Worm (Caenorhabditis elegans) whole organism, young adult: ENCODE results near the gene W03B1.3.

ENCODE experiments used
- B0019.2 ChIP-seq: fragments of 200-800 bp; sonication (Bioruptor generic); conservative IDR thresholded peaks from 2 replicates; pipeline ENCODE4 v1.3.6; 2022; ENCODE audit warnings: missing genetic modification reagents, missing genetic modification characterization, missing compliant biosample characterization
- B0035.1 ChIP-seq: sonication (generic microtip); optimal IDR thresholded peaks from 2 replicates; lab custom pipeline; 2016; ENCODE audit warnings: missing genetic modification characterization, mild to moderate bottlenecking, missing compliant biosample characterization, missing genotype, missing genetic modification reagents
- B0261.1 ChIP-seq: sonication (generic microtip); optimal IDR thresholded peaks from 2 replicates; lab custom pipeline; 2016; ENCODE audit warnings: mild to moderate bottlenecking, missing genetic modification characterization, moderate library complexity, missing compliant biosample characterization
- C06A6.2 ChIP-seq: fragments of 200-800 bp; sonication (Bioruptor generic); conservative IDR thresholded peaks from 2 replicates; pipeline ENCODE4 v1.3.6; 2022; ENCODE audit warnings: missing genetic modification characterization, missing compliant biosample characterization
- F10E7.11 ChIP-seq: sonication (generic microtip); optimal IDR thresholded peaks from 2 replicates; lab custom pipeline; 2017; ENCODE audit warnings: mild to moderate bottlenecking, missing genetic modification characterization, moderate library complexity, missing compliant biosample characterization
- F22D6.2 ChIP-seq: sonication (generic microtip); optimal IDR thresholded peaks from 2 replicates; lab custom pipeline; 2016; ENCODE audit warnings: mild to moderate bottlenecking, missing genetic modification characterization, missing compliant biosample characterization
- F57A8.1 ChIP-seq: fragments of 200-800 bp; sonication (Bioruptor generic); optimal IDR thresholded peaks from 2 replicates; lab custom pipeline; 2018; ENCODE audit warnings: mild to moderate bottlenecking, missing genetic modification characterization, moderate library complexity, missing compliant biosample characterization
- T26A5.8 ChIP-seq: sonication (generic microtip); optimal IDR thresholded peaks from 2 replicates; lab custom pipeline; 2016; ENCODE audit warnings: missing genetic modification characterization, missing compliant biosample characterization
- Y53F4B.3 ChIP-seq: fragments of 200-800 bp; sonication (Bioruptor generic); IDR thresholded peaks from 2 replicates; pipeline ENCODE4 v1.3.6; 2022; ENCODE audit warnings: missing genetic modification reagents, missing genetic modification characterization, missing compliant biosample characterization
- Y53G8AR.9 ChIP-seq: fragments of 200-800 bp; sonication (Bioruptor generic); conservative IDR thresholded peaks from 2 replicates; pipeline ENCODE4 v1.3.6; 2022; ENCODE audit warnings: missing genetic modification reagents, missing genetic modification characterization, missing compliant biosample characterization
- Y56A3A.18 ChIP-seq: fragments of 200-800 bp; sonication (Bioruptor generic); IDR thresholded peaks from 2 replicates; pipeline ENCODE4 v1.3.6; 2022; ENCODE audit warnings: missing genetic modification reagents, missing genetic modification characterization, missing compliant biosample characterization
- Y67H2A.10 ChIP-seq: fragments of 200-800 bp; sonication (Bioruptor generic); conservative IDR thresholded peaks from 2 replicates; pipeline ENCODE4 v1.3.6; 2022; ENCODE audit warnings: missing genetic modification reagents, missing genetic modification characterization, missing compliant biosample characterization
- ama-1 ChIP-seq, 3 experiments: fragments of 150-350 bp in 1 of 3; sonication (generic microtip) in 2 of 3; optimal IDR thresholded peaks; 2 replicates each; lab custom pipeline; 2014 to 2018; ENCODE audit warnings: missing biosample characterization in 2 of 3, missing genetic modification characterization in 2 of 3, missing genetic modification reagents in 2 of 3
- aptf-3 ChIP-seq: fragments of 200-800 bp; sonication (Bioruptor generic); IDR thresholded peaks from 2 replicates; pipeline ENCODE4 v1.3.6; 2022; ENCODE audit warnings: missing genetic modification characterization, missing compliant biosample characterization
- bed-1 ChIP-seq: fragments of 200-800 bp; sonication (Bioruptor generic); IDR thresholded peaks from 2 replicates; pipeline ENCODE4 v1.3.6; 2022; ENCODE audit warnings: missing genetic modification reagents, missing genetic modification characterization, missing compliant biosample characterization
- ccch-3 ChIP-seq: fragments of 200-800 bp; sonication (Bioruptor generic); optimal IDR thresholded peaks from 2 replicates; lab custom pipeline; 2018; ENCODE audit warnings: mild to moderate bottlenecking, missing genetic modification characterization, missing compliant biosample characterization
- cebp-1 ChIP-seq, 2 experiments: fragments of 200-800 bp in 1 of 2; sonication (Bioruptor generic) in 1 of 2; sonication (generic microtip) in 1 of 2; IDR thresholded peaks in 1 of 2; optimal IDR thresholded peaks in 1 of 2; 2 replicates each; pipeline versions ENCODE4 v1.3.6 to Lab custom; 2017 to 2022; ENCODE audit warnings: missing compliant biosample characterization in 2 of 2, missing genetic modification characterization in 2 of 2, mild to moderate bottlenecking in 1 of 2, missing genetic modification reagents in 1 of 2, moderate library complexity in 1 of 2
- cebp-2 ChIP-seq: fragments of 200-800 bp; sonication (Bioruptor generic); IDR thresholded peaks from 2 replicates; pipeline ENCODE4 v1.3.6; 2022; ENCODE audit warnings: missing genetic modification characterization, missing compliant biosample characterization
- ceh-100 ChIP-seq: fragments of 200-800 bp; sonication (Bioruptor generic); IDR thresholded peaks from 2 replicates; pipeline ENCODE4 v1.3.6; 2022; ENCODE audit warnings: missing genetic modification reagents, missing genetic modification characterization, missing compliant biosample characterization
- dox-1 ChIP-seq: fragments of 200-800 bp; sonication (Bioruptor generic); IDR thresholded peaks from 2 replicates; pipeline ENCODE4 v1.3.6; 2022; ENCODE audit warnings: missing genetic modification reagents, missing genetic modification characterization, missing compliant biosample characterization
- dpl-1 ChIP-seq: fragments of 150-350 bp; optimal IDR thresholded peaks from 2 replicates; lab custom pipeline; 2014; ENCODE audit warnings: missing biosample characterization, missing genetic modification reagents, missing genetic modification characterization
- egl-18 ChIP-seq: fragments of 200-800 bp; sonication (Bioruptor generic); IDR thresholded peaks from 2 replicates; pipeline ENCODE4 v1.3.6; 2022; ENCODE audit warnings: missing genetic modification reagents, missing genetic modification characterization, missing compliant biosample characterization
- ets-4 ChIP-seq: fragments of 200-800 bp; sonication (Bioruptor generic); optimal IDR thresholded peaks from 2 replicates; lab custom pipeline; 2018; ENCODE audit warnings: mild to moderate bottlenecking, missing genetic modification characterization, missing compliant biosample characterization
- hlh-26 ChIP-seq: fragments of 200-800 bp; sonication (Bioruptor generic); conservative IDR thresholded peaks from 2 replicates; pipeline ENCODE4 v1.3.6; 2022; ENCODE audit warnings: missing genetic modification reagents, missing genetic modification characterization, missing compliant biosample characterization
- hmg-1.2 ChIP-seq: fragments of 200-800 bp; sonication (Bioruptor generic); IDR thresholded peaks from 2 replicates; pipeline ENCODE4 v1.3.6; 2022; ENCODE audit warnings: missing genetic modification reagents, missing genetic modification characterization, missing compliant biosample characterization
- hrde-1 ChIP-seq: sonication (generic microtip); optimal IDR thresholded peaks from 2 replicates; lab custom pipeline; 2016; ENCODE audit warnings: missing genetic modification characterization, mild to moderate bottlenecking, missing compliant biosample characterization, moderate library complexity, missing genotype, missing genetic modification reagents, borderline replicate concordance
- let-607 ChIP-seq, 2 experiments: fragments of 200-800 bp in 1 of 2; sonication (Bioruptor generic) in 1 of 2; sonication (generic microtip) in 1 of 2; optimal IDR thresholded peaks; 2 replicates each; lab custom pipeline; 2016 to 2018; ENCODE audit warnings: mild to moderate bottlenecking in 2 of 2, missing compliant biosample characterization in 2 of 2, missing genetic modification characterization in 2 of 2, moderate library complexity in 2 of 2, missing genotype in 1 of 2
- lin-35 ChIP-seq, 3 experiments: fragments of 150-350 bp in 2 of 3; sonication (generic microtip) in 1 of 3; optimal IDR thresholded peaks; 2 replicates each; lab custom pipeline; 2014 to 2018; ENCODE audit warnings: missing biosample characterization in 3 of 3, missing genetic modification characterization in 3 of 3, missing genetic modification reagents in 3 of 3
- lin-40 ChIP-seq: sonication (generic microtip); optimal IDR thresholded peaks from 2 replicates; lab custom pipeline; 2016; ENCODE audit warnings: missing genetic modification characterization, mild to moderate bottlenecking, missing compliant biosample characterization, missing genotype, missing genetic modification reagents
- lin-54 ChIP-seq: fragments of 200-800 bp; sonication (Bioruptor generic); optimal IDR thresholded peaks from 2 replicates; lab custom pipeline; 2018; ENCODE audit warnings: mild to moderate bottlenecking, missing genetic modification characterization, missing compliant biosample characterization
- lir-1 ChIP-seq: fragments of 200-800 bp; sonication (Bioruptor generic); conservative IDR thresholded peaks from 2 replicates; pipeline ENCODE4 v1.3.6; 2022; ENCODE audit warnings: missing genetic modification reagents, missing genetic modification characterization, missing compliant biosample characterization
- lsy-27 ChIP-seq: sonication (generic microtip); optimal IDR thresholded peaks from 2 replicates; lab custom pipeline; 2017; ENCODE audit warnings: missing genetic modification characterization, mild to moderate bottlenecking, missing compliant biosample characterization, antibody characterized with exemption, missing genotype, borderline replicate concordance; ENCODE audit not compliant: insufficient read depth
- madf-10 ChIP-seq: sonication (generic microtip); optimal IDR thresholded peaks from 2 replicates; lab custom pipeline; 2016; ENCODE audit warnings: mild to moderate bottlenecking, missing genetic modification characterization, missing compliant biosample characterization
- madf-3 ChIP-seq: fragments of 200-800 bp; sonication (Bioruptor generic); IDR thresholded peaks from 2 replicates; pipeline ENCODE4 v1.3.6; 2022; ENCODE audit warnings: missing genetic modification reagents, missing genetic modification characterization, missing compliant biosample characterization
- nfya-2 ChIP-seq: fragments of 200-800 bp; sonication (Bioruptor generic); IDR thresholded peaks from 2 replicates; pipeline ENCODE4 v1.3.6; 2022; ENCODE audit warnings: missing genetic modification reagents, missing genetic modification characterization, missing compliant biosample characterization
- nhr-80 ChIP-seq: sonication (generic microtip); optimal IDR thresholded peaks from 2 replicates; lab custom pipeline; 2016; ENCODE audit warnings: missing genetic modification characterization, missing compliant biosample characterization
- nhr-90 ChIP-seq: sonication (generic microtip); optimal IDR thresholded peaks from 2 replicates; lab custom pipeline; 2016; ENCODE audit warnings: missing genotype, mild to moderate bottlenecking, missing genetic modification characterization, missing compliant biosample characterization
- pha-4 ChIP-seq: fragments of 150-350 bp; sonication (generic microtip); optimal IDR thresholded peaks from 2 replicates; lab custom pipeline; 2014; ENCODE audit warnings: missing biosample characterization, missing genetic modification reagents, missing genetic modification characterization
- rcor-1 ChIP-seq: fragments of 200-800 bp; sonication (Bioruptor generic); IDR thresholded peaks from 2 replicates; pipeline ENCODE4 v1.3.6; 2022; ENCODE audit warnings: missing genetic modification reagents, missing genetic modification characterization, missing compliant biosample characterization
- sea-2 ChIP-seq: fragments of 200-800 bp; sonication (Bioruptor generic); IDR thresholded peaks from 2 replicates; pipeline ENCODE4 v1.3.6; 2022; ENCODE audit warnings: missing genetic modification characterization, missing compliant biosample characterization
- sptf-2 ChIP-seq: fragments of 200-800 bp; sonication (Bioruptor generic); optimal IDR thresholded peaks from 2 replicates; lab custom pipeline; 2018; ENCODE audit warnings: mild to moderate bottlenecking, missing genetic modification characterization, missing compliant biosample characterization
- tbx-9 ChIP-seq: sonication (generic microtip); optimal IDR thresholded peaks from 2 replicates; lab custom pipeline; 2016; ENCODE audit warnings: borderline replicate concordance, missing genetic modification characterization, inconsistent platforms, missing compliant biosample characterization
- unc-130 ChIP-seq: sonication (generic microtip); optimal IDR thresholded peaks from 2 replicates; lab custom pipeline; 2016; ENCODE audit warnings: missing genetic modification reagents, missing genetic modification characterization, missing compliant biosample characterization
- zfh-2 ChIP-seq: fragments of 200-800 bp; sonication (Bioruptor generic); conservative IDR thresholded peaks from 2 replicates; pipeline ENCODE4 v1.3.6; 2022; ENCODE audit warnings: missing genetic modification reagents, missing genetic modification characterization, missing compliant biosample characterization
- ztf-22 ChIP-seq: fragments of 200-800 bp; sonication (Bioruptor generic); optimal IDR thresholded peaks from 2 replicates; lab custom pipeline; 2018; ENCODE audit warnings: mild to moderate bottlenecking, missing genetic modification characterization, moderate library complexity, missing compliant biosample characterization
- ztf-26 ChIP-seq: sonication (generic microtip); optimal IDR thresholded peaks from 2 replicates; lab custom pipeline; 2017; ENCODE audit warnings: missing genetic modification characterization, missing compliant biosample characterization
- ztf-28 ChIP-seq: fragments of 200-800 bp; sonication (Bioruptor generic); IDR thresholded peaks from 2 replicates; pipeline ENCODE4 v1.3.6; 2022; ENCODE audit warnings: missing genetic modification reagents, missing genetic modification characterization, missing compliant biosample characterization
- ztf-6 ChIP-seq: fragments of 200-800 bp; sonication (Bioruptor generic); IDR thresholded peaks from 2 replicates; pipeline ENCODE4 v1.3.6; 2022; ENCODE audit warnings: missing genetic modification reagents, missing genetic modification characterization, missing compliant biosample characterization

W03B1.3 gene

DNA sequence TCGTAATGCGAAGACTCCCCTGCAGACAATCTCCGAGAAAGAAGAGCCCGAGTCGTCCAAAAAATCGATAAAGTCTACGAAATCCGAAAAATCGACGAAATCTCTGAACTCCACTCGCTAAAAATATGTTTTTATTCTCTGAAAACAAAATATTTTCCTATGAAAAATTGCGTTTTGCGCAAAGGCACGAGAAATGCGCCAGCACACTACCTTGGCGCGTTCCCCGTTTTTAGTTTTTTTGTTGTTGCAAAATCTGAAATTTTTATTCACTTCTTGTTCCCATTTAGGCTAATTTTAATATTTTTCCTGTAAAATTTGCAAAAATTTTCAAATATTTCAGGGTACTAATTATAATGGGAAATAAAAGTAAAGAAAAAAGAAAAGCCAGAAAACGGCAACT, 24.5 kb upstream of the W03B1.3 start, which contains the start of gene F55F10.1 (continued):
- TF ChIP-seq madf-3 (GFP tag; lab: Robert Waterston, UW) (no peak), nhr-80 (tag; lab: Kevin White, UChicago) (no peak), lir-1 (no peak), dpl-1 (peak; percentile 20), hmg-1.2 (GFP tag; lab: Robert Waterston, UW) (no peak), nfya-2 (GFP tag; lab: Robert Waterston, UW) (no peak), Y56A3A.18 (GFP tag; lab: Robert Waterston, UW) (0 out of 2 replicates have a peak, but pooled peaks have one; percentile 29), ztf-28 (no peak), nhr-90 (no peak), T26A5.8 (no peak), Y53F4B.3 (no peak), C06A6.2 (GFP tag; lab: Robert Waterston, UW) (peak; percentile 39; the same call in 1 of the 2 replicates), hlh-26 (GFP tag; lab: Robert Waterston, UW) (no peak), lin-40 (tag; lab: Kevin White, UChicago) (no peak), B0261.1 (no peak), aptf-3 (GFP tag; lab: Robert Waterston, UW) (no peak), F22D6.2 (tag; lab: Kevin White, UChicago) (no peak), zfh-2 (no peak), cebp-2 (GFP tag; lab: Robert Waterston, UW) (no peak), sea-2 (no peak), B0035.1 (tag; lab: Kevin White, UChicago) (no peak), Y67H2A.10 (GFP tag; lab: Robert Waterston, UW) (no peak), lin-35 (GFP tag; optimal IDR thresholded peaks at IDR 0.05; lab: Kevin White, UChicago) (peak in 1 of 3 experiments; percentile 65), lin-54 (GFP tag; lab: Kevin White, UChicago) (peak; percentile 67), unc-130 (GFP tag; lab: Kevin White, UChicago) (no peak), ztf-22 (GFP tag; lab: Kevin White, UChicago) (no peak), tbx-9 (tag; lab: Kevin White, UChicago) (no peak), rcor-1 (GFP tag; lab: Robert Waterston, UW) (no peak), ztf-6 (GFP tag; lab: Robert Waterston, UW) (no peak), ets-4 (GFP tag; lab: Kevin White, UChicago) (no peak), egl-18 (GFP tag; lab: Robert Waterston, UW) (no peak), ama-1 (optimal IDR thresholded peaks at IDR 0.05; lab: Kevin White, UChicago) (no peak), ama-1 (GFP tag; optimal IDR thresholded peaks at IDR 0.05; lab: Kevin White, UChicago) (no peak), sptf-2 (no peak), ztf-26 (no peak), ceh-100 (GFP tag; lab: Robert Waterston, UW) (no peak), F57A8.1 (GFP tag; lab: Kevin White, UChicago) (no peak), hrde-1 (no peak), Y53G8AR.9 (GFP tag; lab: Robert Waterston, UW) (0 out of 2 replicates have a peak, but pooled peaks have one; percentile 48), cebp-1 (GFP tag; IDR thresholded peaks at IDR 0.05; lab: Robert Waterston, UW) (no peak), cebp-1 (tag; optimal IDR thresholded peaks at IDR 0.05; lab: Kevin White, UChicago) (peak; percentile 58), let-607 (tag; optimal IDR thresholded peaks at IDR 0.05; lab: Kevin White, UChicago) (no peak), lsy-27 (tag; lab: Kevin White, UChicago) (no peak), F10E7.11 (tag; lab: Kevin White, UChicago) (no peak), dox-1 (peak; percentile 51; the same call in 1 of the 2 replicates), bed-1 (GFP tag; lab: Robert Waterston, UW) (no peak), B0019.2 (GFP tag; lab: Robert Waterston, UW) (no peak), pha-4 (no peak), ccch-3 (GFP tag; lab: Kevin White, UChicago) (no peak), madf-10 (tag; lab: Kevin White, UChicago) (no peak)
